Worm (Caenorhabditis elegans) whole organism, young adult: ENCODE measurements around the gene C39B5.2.

ENCODE experiments used
- F49E8.2 ChIP-seq: sonication (generic microtip); optimal IDR thresholded peaks from 3 replicates; lab custom pipeline; 2017; ENCODE audit warnings: missing genetic modification characterization, mild to moderate bottlenecking, missing compliant biosample characterization, antibody characterized with exemption, moderate library complexity; ENCODE audit not compliant: insufficient read depth
- F55B11.4 ChIP-seq: sonication (generic microtip); optimal IDR thresholded peaks from 2 replicates; lab custom pipeline; 2016; ENCODE audit warnings: missing compliant biosample characterization, missing genetic modification characterization, borderline replicate concordance; ENCODE audit not compliant: insufficient read depth
- K11D2.4 ChIP-seq: fragments of 200-800 bp; sonication (Bioruptor generic); IDR thresholded peaks from 2 replicates; pipeline ENCODE4 v1.3.6; 2022; ENCODE audit warnings: missing genetic modification reagents, missing genetic modification characterization, missing compliant biosample characterization
- Y95B8A.8 ChIP-seq: fragments of 200-800 bp; sonication (Bioruptor generic); IDR thresholded peaks from 2 replicates; pipeline ENCODE4 v1.3.6; 2022; ENCODE audit warnings: missing genetic modification reagents, missing genetic modification characterization, missing compliant biosample characterization
- ama-1 ChIP-seq, 3 experiments: fragments of 150-350 bp in 1 of 3; sonication (generic microtip) in 2 of 3; optimal IDR thresholded peaks; 2 replicates each; lab custom pipeline; 2014 to 2018; ENCODE audit warnings: missing biosample characterization in 2 of 3, missing genetic modification characterization in 2 of 3, missing genetic modification reagents in 2 of 3
- aptf-3 ChIP-seq: fragments of 200-800 bp; sonication (Bioruptor generic); IDR thresholded peaks from 2 replicates; pipeline ENCODE4 v1.3.6; 2022; ENCODE audit warnings: missing genetic modification characterization, missing compliant biosample characterization
- him-1 ChIP-seq: sonication (generic microtip); optimal IDR thresholded peaks from 2 replicates; lab custom pipeline; 2016; ENCODE audit warnings: missing genotype, missing genetic modification reagents, missing genetic modification characterization, missing compliant biosample characterization
- hmg-20 ChIP-seq: fragments of 200-800 bp; sonication (Bioruptor generic); IDR thresholded peaks from 2 replicates; pipeline ENCODE4 v1.3.6; 2022; ENCODE audit warnings: missing genetic modification reagents, missing genetic modification characterization, missing compliant biosample characterization
- lin-26 ChIP-seq: fragments of 200-800 bp; sonication (Bioruptor generic); IDR thresholded peaks from 2 replicates; pipeline ENCODE4 v1.3.6; 2022; ENCODE audit warnings: missing genetic modification reagents, missing genetic modification characterization, missing compliant biosample characterization
- mel-28 ChIP-seq: sonication (generic microtip); optimal IDR thresholded peaks from 2 replicates; lab custom pipeline; 2016; ENCODE audit warnings: borderline replicate concordance, mild to moderate bottlenecking, missing genetic modification characterization, missing compliant biosample characterization
- nhr-179 ChIP-seq: sonication (generic microtip); optimal IDR thresholded peaks from 2 replicates; lab custom pipeline; 2016; ENCODE audit warnings: mild to moderate bottlenecking, missing genetic modification characterization, missing compliant biosample characterization
- rcor-1 ChIP-seq: fragments of 200-800 bp; sonication (Bioruptor generic); IDR thresholded peaks from 2 replicates; pipeline ENCODE4 v1.3.6; 2022; ENCODE audit warnings: missing genetic modification reagents, missing genetic modification characterization, missing compliant biosample characterization
- sea-2 ChIP-seq: fragments of 200-800 bp; sonication (Bioruptor generic); IDR thresholded peaks from 2 replicates; pipeline ENCODE4 v1.3.6; 2022; ENCODE audit warnings: missing genetic modification characterization, missing compliant biosample characterization
- tlf-1 ChIP-seq: fragments of 200-800 bp; sonication (Bioruptor generic); optimal IDR thresholded peaks from 2 replicates; lab custom pipeline; 2018; ENCODE audit warnings: mild to moderate bottlenecking, missing genetic modification characterization, missing compliant biosample characterization

- TF ChIP-seq F55B11.4, result no peak
- TF ChIP-seq him-1, result no peak
- no peak for TF ChIP-seq hmg-20
- no peak for TF ChIP-seq K11D2.4 (GFP tag; lab: Robert Waterston, UW)
- TF ChIP-seq nhr-179 (tag; lab: Kevin White, UChicago), result no peak
- no peak for TF ChIP-seq rcor-1 (GFP tag; lab: Robert Waterston, UW)
- no peak for TF ChIP-seq aptf-3 (GFP tag; lab: Robert Waterston, UW)
- TF ChIP-seq tlf-1 (GFP tag; lab: Kevin White, UChicago), result no peak
- TF ChIP-seq mel-28 (tag; lab: Kevin White, UChicago), result no peak
- TF ChIP-seq ama-1 (optimal IDR thresholded peaks at IDR 0.05; lab: Kevin White, UChicago), result no peak
- no peak for TF ChIP-seq ama-1 (GFP tag; optimal IDR thresholded peaks at IDR 0.05; lab: Kevin White, UChicago)
- TF ChIP-seq lin-26 (GFP tag; lab: Robert Waterston, UW), result no peak
- TF ChIP-seq Y95B8A.8 (GFP tag; lab: Robert Waterston, UW), result no peak
- no peak for TF ChIP-seq sea-2 (GFP tag; lab: Robert Waterston, UW)
- TF ChIP-seq F49E8.2, result no peak
These were observed at the start of gene C39B5.2 for ce11 chrIII:2234192-2234934.
